Fruit fly (Drosophila melanogaster) whole organism, embryonic: ENCODE measurements around the gene CG17786.

ENCODE experiments used
- ATbp ChIP-seq: fragments of 200-800 bp; sonication (Bioruptor generic); optimal IDR thresholded peaks from 2 replicates; lab custom pipeline; 2017; ENCODE audit warnings: missing biosample characterization, mild to moderate bottlenecking, missing genetic modification characterization, missing genetic modification reagents
- Asciz ChIP-seq: fragments of 200-800 bp; sonication (Bioruptor generic); optimal IDR thresholded peaks from 2 replicates; lab custom pipeline; 2017; ENCODE audit warnings: missing biosample characterization, mild to moderate bottlenecking, missing genetic modification characterization, missing genetic modification reagents
- Atf6 ChIP-seq: fragments of 200-800 bp; sonication (Bioruptor generic); IDR thresholded peaks from 2 replicates; pipeline ENCODE4 v1.3.6; 2022; ENCODE audit warnings: missing biosample characterization, missing genetic modification characterization
- CG10979 ChIP-seq: fragments of 200-800 bp; sonication (Bioruptor generic); optimal IDR thresholded peaks from 2 replicates; lab custom pipeline; 2018; ENCODE audit warnings: missing biosample characterization, mild to moderate bottlenecking, missing genetic modification characterization, moderate library complexity
- CG12236 ChIP-seq: fragments of 200-800 bp; sonication (Bioruptor generic); optimal IDR thresholded peaks from 2 replicates; lab custom pipeline; 2016; ENCODE audit warnings: missing biosample characterization, missing genetic modification characterization
- CG1233 ChIP-seq: fragments of 200-800 bp; sonication (Bioruptor generic); optimal IDR thresholded peaks from 4 replicates; lab custom pipeline; 2018; ENCODE audit warnings: missing biosample characterization, mild to moderate bottlenecking, missing genetic modification characterization
- CG12391 ChIP-seq: fragments of 200-800 bp; sonication (Bioruptor generic); optimal IDR thresholded peaks from 3 replicates; lab custom pipeline; 2018; ENCODE audit warnings: missing biosample characterization, mild to moderate bottlenecking, missing genetic modification characterization, moderate library complexity
- CG12659 ChIP-seq: fragments of 200-800 bp; sonication (Bioruptor generic); optimal IDR thresholded peaks from 3 replicates; lab custom pipeline; 2017; ENCODE audit warnings: mild to moderate bottlenecking, missing biosample characterization, missing genetic modification reagents, missing genetic modification characterization
- CG13287 ChIP-seq: fragments of 200-800 bp; sonication (Bioruptor generic); IDR thresholded peaks from 2 replicates; pipeline ENCODE4 v1.3.6; 2022; ENCODE audit warnings: missing biosample characterization, missing genetic modification characterization; ENCODE audit not compliant: partially characterized antibody
- CG15073 ChIP-seq: fragments of 200-800 bp; sonication (Bioruptor generic); optimal IDR thresholded peaks from 2 replicates; lab custom pipeline; 2016; ENCODE audit warnings: missing biosample characterization, missing genetic modification characterization
- CG15601 ChIP-seq: fragments of 200-800 bp; sonication (Bioruptor generic); optimal IDR thresholded peaks from 3 replicates; lab custom pipeline; 2019; ENCODE audit warnings: missing biosample characterization, mild to moderate bottlenecking, missing genetic modification characterization, moderate library complexity
- CG17359 ChIP-seq: fragments of 200-800 bp; sonication (Bioruptor generic); optimal IDR thresholded peaks from 3 replicates; lab custom pipeline; 2018; ENCODE audit warnings: missing biosample characterization, mild to moderate bottlenecking, missing genetic modification characterization, moderate library complexity
- CG17361 ChIP-seq: fragments of 200-800 bp; sonication (Bioruptor generic); IDR thresholded peaks from 3 replicates; pipeline ENCODE4 v1.3.6; 2022; ENCODE audit warnings: missing biosample characterization, missing genetic modification characterization
- CG17829 ChIP-seq: fragments of 200-800 bp; optimal IDR thresholded peaks from 2 replicates; lab custom pipeline; 2019; ENCODE audit warnings: missing biosample characterization, mild to moderate bottlenecking, missing genetic modification characterization, moderate library complexity
- CG18599 ChIP-seq: fragments of 200-800 bp; sonication (Bioruptor generic); optimal IDR thresholded peaks from 3 replicates; lab custom pipeline; 2017; ENCODE audit warnings: missing biosample characterization, missing genetic modification characterization, mild to moderate bottlenecking, moderate library complexity, missing genetic modification reagents
- CG2712 ChIP-seq: fragments of 200-800 bp; optimal IDR thresholded peaks from 3 replicates; lab custom pipeline; 2019; ENCODE audit warnings: missing biosample characterization, mild to moderate bottlenecking, missing genetic modification characterization, moderate library complexity
- CG2875 ChIP-seq: fragments of 200-800 bp; sonication (Bioruptor generic); optimal IDR thresholded peaks from 2 replicates; lab custom pipeline; 2017; ENCODE audit warnings: missing biosample characterization, mild to moderate bottlenecking, missing genetic modification characterization, missing genetic modification reagents
- CG30403 ChIP-seq: fragments of 200-800 bp; sonication (Bioruptor generic); optimal IDR thresholded peaks from 3 replicates; lab custom pipeline; 2016; ENCODE audit warnings: missing biosample characterization, missing genetic modification characterization
- CG34422 ChIP-seq: fragments of 200-800 bp; sonication (Bioruptor generic); IDR thresholded peaks from 3 replicates; pipeline ENCODE4 v1.3.6; 2022; ENCODE audit warnings: missing biosample characterization, missing genetic modification characterization
- CG4854 ChIP-seq: fragments of 200-800 bp; sonication (Bioruptor generic); optimal IDR thresholded peaks from 2 replicates; lab custom pipeline; 2016; ENCODE audit warnings: missing biosample characterization, missing genetic modification characterization, inconsistent platforms
- CG6254 ChIP-seq: fragments of 200-800 bp; sonication (Bioruptor generic); optimal IDR thresholded peaks from 3 replicates; lab custom pipeline; 2017; ENCODE audit warnings: mild to moderate bottlenecking, missing biosample characterization, missing genetic modification reagents, missing genetic modification characterization
- CHES-1-like ChIP-seq: fragments of 200-800 bp; sonication (Bioruptor generic); optimal IDR thresholded peaks from 2 replicates; lab custom pipeline; 2016; ENCODE audit warnings: missing biosample characterization, missing genetic modification characterization
- D ChIP-seq, 2 experiments: fragments of 200-800 bp in 1 of 2; fragments of >200 bp in 1 of 2; sonication (Bioruptor generic) in 1 of 2; optimal IDR thresholded peaks; 2 replicates in 1 of 2; 3 replicates in 1 of 2; lab custom pipeline; 2017; ENCODE audit warnings: mild to moderate bottlenecking in 1 of 2, missing biosample characterization in 1 of 2, missing genetic modification characterization in 1 of 2, missing genetic modification reagents in 1 of 2
- Drgx ChIP-seq: fragments of 200-800 bp; sonication (Bioruptor generic); IDR thresholded peaks from 2 replicates; pipeline ENCODE4 v1.3.6; 2022; ENCODE audit warnings: missing biosample characterization, missing genetic modification characterization
- E2f2 ChIP-seq: fragments of 200-800 bp; sonication (Bioruptor generic); IDR thresholded peaks from 2 replicates; pipeline ENCODE4 v1.3.6; 2022; ENCODE audit warnings: missing biosample characterization, missing genetic modification characterization
- ERR ChIP-seq: fragments of 200-800 bp; sonication (Bioruptor generic); optimal IDR thresholded peaks from 2 replicates; lab custom pipeline; 2016; ENCODE audit warnings: missing biosample characterization, missing genetic modification characterization
- HHEX ChIP-seq: fragments of 200-800 bp; sonication (Bioruptor generic); optimal IDR thresholded peaks from 3 replicates; lab custom pipeline; 2017; ENCODE audit warnings: missing biosample characterization, mild to moderate bottlenecking, missing genetic modification characterization, missing genetic modification reagents
- HLH3B ChIP-seq: fragments of 200-800 bp; sonication (Bioruptor generic); IDR thresholded peaks from 2 replicates; pipeline ENCODE4 v1.3.6; 2022; ENCODE audit warnings: missing biosample characterization, missing genetic modification characterization
- HLH54F ChIP-seq: fragments of 200-800 bp; sonication (Bioruptor generic); optimal IDR thresholded peaks from 3 replicates; lab custom pipeline; 2016; ENCODE audit warnings: missing biosample characterization, missing genetic modification characterization
- Hsf ChIP-seq: fragments of 200-800 bp; sonication (Bioruptor generic); optimal IDR thresholded peaks from 3 replicates; lab custom pipeline; 2016; ENCODE audit warnings: missing biosample characterization, missing genetic modification characterization
- Med ChIP-seq: fragments of 200-800 bp; sonication (Bioruptor generic); peaks from one replicate; lab custom pipeline; 2016; ENCODE audit warnings: missing biosample characterization, missing genetic modification characterization, mild to moderate bottlenecking, inconsistent platforms, moderate library complexity
- NFAT ChIP-seq: fragments of 200-800 bp; sonication (Bioruptor generic); IDR thresholded peaks from 2 replicates; pipeline ENCODE4 v1.3.6; 2022; ENCODE audit warnings: missing biosample characterization, missing genetic modification characterization
- Sox102F ChIP-seq: fragments of 200-800 bp; sonication (Bioruptor generic); optimal IDR thresholded peaks from 2 replicates; lab custom pipeline; 2018; ENCODE audit warnings: missing biosample characterization, mild to moderate bottlenecking, missing genetic modification characterization, moderate library complexity
- Ssrp ChIP-seq: fragments of 200-800 bp; sonication (Bioruptor generic); optimal IDR thresholded peaks from 2 replicates; lab custom pipeline; 2018; ENCODE audit warnings: missing biosample characterization, mild to moderate bottlenecking, missing genetic modification characterization, moderate library complexity
- Xrp1 ChIP-seq: fragments of 200-800 bp; sonication (Bioruptor generic); IDR thresholded peaks from 2 replicates; pipeline ENCODE4 v1.3.6; 2022; ENCODE audit warnings: missing biosample characterization, missing genetic modification characterization
- bsh ChIP-seq, 2 experiments: fragments of 200-800 bp; sonication (Bioruptor generic); optimal IDR thresholded peaks; 2 replicates each; lab custom pipeline; 2017 to 2018; ENCODE audit warnings: mild to moderate bottlenecking in 2 of 2, missing biosample characterization in 2 of 2, missing genetic modification characterization in 2 of 2, moderate library complexity in 1 of 2
- chn ChIP-seq: fragments of 200-800 bp; sonication (Bioruptor generic); optimal IDR thresholded peaks from 2 replicates; lab custom pipeline; 2016; ENCODE audit warnings: missing biosample characterization, missing genetic modification characterization
- dmrt99B ChIP-seq: fragments of 200-800 bp; sonication (Bioruptor generic); optimal IDR thresholded peaks from 2 replicates; lab custom pipeline; 2018; ENCODE audit warnings: missing biosample characterization, mild to moderate bottlenecking, missing genetic modification characterization, moderate library complexity
- emc ChIP-seq: fragments of 200-800 bp; sonication (Bioruptor generic); optimal IDR thresholded peaks from 2 replicates; lab custom pipeline; 2016; ENCODE audit warnings: missing biosample characterization, missing genetic modification characterization
- exex ChIP-seq: fragments of 200-800 bp; sonication (Bioruptor generic); optimal IDR thresholded peaks from 4 replicates; lab custom pipeline; 2018; ENCODE audit warnings: missing biosample characterization, mild to moderate bottlenecking, missing genetic modification characterization, moderate library complexity
- jigr1 ChIP-seq: fragments of 200-800 bp; sonication (Bioruptor generic); IDR thresholded peaks from 3 replicates; pipeline ENCODE4 v1.3.6; 2022; ENCODE audit warnings: missing biosample characterization, missing genetic modification characterization
- kni ChIP-seq: fragments of 200-800 bp; sonication (Bioruptor generic); optimal IDR thresholded peaks from 3 replicates; lab custom pipeline; 2017; ENCODE audit warnings: mild to moderate bottlenecking, missing biosample characterization, missing genetic modification reagents, missing genetic modification characterization
- lbe ChIP-seq: fragments of 200-800 bp; sonication (Bioruptor generic); optimal IDR thresholded peaks from 2 replicates; lab custom pipeline; 2016; ENCODE audit warnings: missing biosample characterization, mild to moderate bottlenecking, missing genetic modification characterization
- lola ChIP-seq, 3 experiments: fragments of >200 bp in 2 of 3; fragments of 200-800 bp in 1 of 3; sonication (Bioruptor generic) in 1 of 3; optimal IDR thresholded peaks; 2 replicates each; lab custom pipeline; 2017 to 2019; ENCODE audit warnings: missing biosample characterization in 3 of 3, missing genetic modification characterization in 3 of 3, mild to moderate bottlenecking in 1 of 3, moderate library complexity in 1 of 3
- oc ChIP-seq: fragments of 200-800 bp; sonication (Bioruptor generic); optimal IDR thresholded peaks from 2 replicates; lab custom pipeline; 2018; ENCODE audit warnings: missing biosample characterization, mild to moderate bottlenecking, missing genetic modification characterization, moderate library complexity
- sqz ChIP-seq: fragments of 200-800 bp; sonication (Bioruptor generic); optimal IDR thresholded peaks from 3 replicates; lab custom pipeline; 2018; ENCODE audit warnings: missing biosample characterization, mild to moderate bottlenecking, missing genetic modification characterization
- unpg ChIP-seq: fragments of 200-800 bp; sonication (Bioruptor generic); optimal IDR thresholded peaks from 3 replicates; lab custom pipeline; 2018; ENCODE audit warnings: missing biosample characterization, mild to moderate bottlenecking, missing genetic modification characterization, moderate library complexity
- vvl ChIP-seq: fragments of 200-800 bp; sonication (Bioruptor generic); IDR thresholded peaks from 2 replicates; pipeline ENCODE4 v1.3.6; 2022; ENCODE audit warnings: missing biosample characterization, missing genetic modification characterization
- wor ChIP-seq: fragments of 200-800 bp; sonication (Bioruptor generic); IDR thresholded peaks from 2 replicates; pipeline ENCODE4 v1.3.6; 2022; ENCODE audit warnings: missing biosample characterization, missing genetic modification characterization

CG17786 gene

dm6 chr3R:24203426-24203825 lies 15.1 kb downstream of the CG17786 start (continued):
- no peak for TF ChIP-seq CG1233
- no peak for TF ChIP-seq D (optimal IDR thresholded peaks at IDR 0.05; lab: Kevin White, UChicago)
- TF ChIP-seq D (GFP tag; optimal IDR thresholded peaks at IDR 0.05; lab: Kevin White, UChicago): no peak
- TF ChIP-seq CG4854 (GFP tag; lab: Kevin White, UChicago): no peak
- TF ChIP-seq emc (GFP tag; lab: Kevin White, UChicago): no peak
- TF ChIP-seq ERR (GFP tag; lab: Kevin White, UChicago): no peak
- peak; percentile 10 for TF ChIP-seq CG10979 (tag; lab: Kevin White, UChicago)
- TF ChIP-seq NFAT: no peak
- TF ChIP-seq HLH3B (GFP tag; lab: Robert Waterston, UW): 0 out of 2 replicates have a peak, but pooled peaks have one; percentile 11
- peak; percentile 23 for TF ChIP-seq ATbp
- TF ChIP-seq CG30403 (GFP tag; lab: Kevin White, UChicago): no peak
- no peak for TF ChIP-seq jigr1
- TF ChIP-seq lbe (GFP tag; lab: Kevin White, UChicago): peak; percentile 69
- no peak for TF ChIP-seq CG6254 (GFP tag; lab: Kevin White, UChicago)
- peak; percentile 38; the same call in 1 of the 2 replicates for TF ChIP-seq vvl
- peak; percentile 53 for TF ChIP-seq kni
- TF ChIP-seq Ssrp: peak; percentile 6
- peak; percentile 23 for TF ChIP-seq CG12391 (tag; lab: Kevin White, UChicago)
- peak; percentile 36 for TF ChIP-seq unpg (GFP tag; lab: Kevin White, UChicago)
- peak; percentile 66 for TF ChIP-seq dmrt99B (tag; lab: Kevin White, UChicago)
- TF ChIP-seq CG15073: no peak
- TF ChIP-seq CG17361 (GFP tag; lab: Robert Waterston, UW): no peak
- peak in 1 of 3 experiments; percentile 17 for TF ChIP-seq lola (GFP tag; optimal IDR thresholded peaks at IDR 0.05; lab: Kevin White, UChicago)
- TF ChIP-seq chn (GFP tag; lab: Kevin White, UChicago): no peak
- no peak for TF ChIP-seq HLH54F (GFP tag; lab: Kevin White, UChicago)
- TF ChIP-seq CG17829 (tag; lab: Kevin White, UChicago): no peak
- TF ChIP-seq sqz (GFP tag; lab: Kevin White, UChicago): peak; percentile 46
- peak; percentile 31 for TF ChIP-seq CG17359 (tag; lab: Kevin White, UChicago)
- TF ChIP-seq Asciz (GFP tag; lab: Kevin White, UChicago): peak; percentile 34
- TF ChIP-seq Drgx (GFP tag; lab: Robert Waterston, UW): peak; percentile 85
- no peak for TF ChIP-seq CG12659 (GFP tag; lab: Kevin White, UChicago)
- TF ChIP-seq HHEX: no peak
- TF ChIP-seq E2f2 (GFP tag; lab: Robert Waterston, UW): peak; percentile 15; the same call in 1 of the 2 replicates
- no peak for TF ChIP-seq CG12236
- no peak for TF ChIP-seq CHES-1-like (GFP tag; lab: Kevin White, UChicago)
- no peak for TF ChIP-seq Atf6
- TF ChIP-seq bsh (GFP tag; optimal IDR thresholded peaks at IDR 0.05; lab: Kevin White, UChicago): peak; percentile 19 to 67
- TF ChIP-seq Hsf (GFP tag; lab: Kevin White, UChicago): peak; percentile 11
- no peak for TF ChIP-seq CG13287 (GFP tag; lab: Robert Waterston, UW)
- TF ChIP-seq Xrp1 (GFP tag; lab: Robert Waterston, UW): peak; percentile 53; the same call in 1 of the 2 replicates
- no peak for TF ChIP-seq CG34422 (GFP tag; lab: Robert Waterston, UW)
- TF ChIP-seq wor (GFP tag; lab: Robert Waterston, UW): no peak
- TF ChIP-seq oc (tag; lab: Kevin White, UChicago): peak; percentile 33
- peak; percentile 2 for TF ChIP-seq CG18599 (GFP tag; lab: Kevin White, UChicago)
- peak; percentile 12 for TF ChIP-seq CG15601 (tag; lab: Kevin White, UChicago)
- TF ChIP-seq CG2875: peak; percentile 15
- peak; percentile 47 for TF ChIP-seq CG2712
- peak; percentile 55 for TF ChIP-seq Sox102F (GFP tag; lab: Kevin White, UChicago)
- peak; percentile 47 for TF ChIP-seq Med (GFP tag; lab: Kevin White, UChicago)
- TF ChIP-seq exex (tag; lab: Kevin White, UChicago): no peak
